Worm (Caenorhabditis elegans) whole organism, L4 larva: Measurements from ENCODE around the gene gfat-1.

Experiments used
- F49E8.2 ChIP-seq: sonication (generic microtip); optimal IDR thresholded peaks from 2 replicates; lab custom pipeline; 2016; ENCODE audit warnings: missing compliant biosample characterization, mild to moderate bottlenecking, missing genetic modification characterization, borderline replicate concordance
- ceh-20 ChIP-seq: fragments of 200-800 bp; sonication (Bioruptor generic); IDR thresholded peaks from 2 replicates; pipeline ENCODE4 v1.3.6; 2022; ENCODE audit warnings: missing genetic modification reagents, missing genetic modification characterization, missing compliant biosample characterization
- ceh-82 ChIP-seq: sonication (generic microtip); optimal IDR thresholded peaks from 2 replicates; lab custom pipeline; 2017; ENCODE audit warnings: missing biosample characterization, missing genetic modification characterization
- dpl-1 ChIP-seq: fragments of 150-350 bp; optimal IDR thresholded peaks from 2 replicates; lab custom pipeline; 2014; ENCODE audit warnings: missing biosample characterization, missing genetic modification reagents, missing genetic modification characterization
- fos-1 ChIP-seq: fragments of 150-350 bp; optimal IDR thresholded peaks from 2 replicates; lab custom pipeline; 2014; ENCODE audit warnings: missing biosample characterization, missing genetic modification characterization
- mep-1 ChIP-seq: fragments of 150-350 bp; sonication (generic microtip); optimal IDR thresholded peaks from 3 replicates; lab custom pipeline; 2014; ENCODE audit warnings: missing biosample characterization, missing genetic modification characterization
- nhr-10 ChIP-seq: fragments of 150-350 bp; optimal IDR thresholded peaks from 2 replicates; lab custom pipeline; 2014; ENCODE audit warnings: missing biosample characterization, missing genetic modification characterization
- nhr-111 ChIP-seq: fragments of 200-800 bp; sonication (Bioruptor generic); optimal IDR thresholded peaks from 2 replicates; lab custom pipeline; 2018; ENCODE audit warnings: mild to moderate bottlenecking, missing genetic modification characterization, missing compliant biosample characterization
- nhr-25 ChIP-seq: sonication (generic microtip); optimal IDR thresholded peaks from 2 replicates; lab custom pipeline; 2017; ENCODE audit warnings: missing genetic modification characterization, mild to moderate bottlenecking, missing compliant biosample characterization, antibody characterized with exemption, moderate library complexity, borderline replicate concordance; ENCODE audit not compliant: insufficient read depth
- vab-7 ChIP-seq: fragments of 200-800 bp; sonication (Bioruptor generic); IDR thresholded peaks from 2 replicates; pipeline ENCODE4 v1.3.6; 2022; ENCODE audit warnings: missing genetic modification reagents, missing genetic modification characterization, missing compliant biosample characterization
- zag-1 ChIP-seq: fragments of 150-350 bp; optimal IDR thresholded peaks from 2 replicates; lab custom pipeline; 2014; ENCODE audit warnings: missing biosample characterization, missing genetic modification characterization
- ztf-7 ChIP-seq: fragments of 150-350 bp; optimal IDR thresholded peaks from 2 replicates; lab custom pipeline; 2014; ENCODE audit warnings: missing biosample characterization, missing genetic modification characterization

DNA sequence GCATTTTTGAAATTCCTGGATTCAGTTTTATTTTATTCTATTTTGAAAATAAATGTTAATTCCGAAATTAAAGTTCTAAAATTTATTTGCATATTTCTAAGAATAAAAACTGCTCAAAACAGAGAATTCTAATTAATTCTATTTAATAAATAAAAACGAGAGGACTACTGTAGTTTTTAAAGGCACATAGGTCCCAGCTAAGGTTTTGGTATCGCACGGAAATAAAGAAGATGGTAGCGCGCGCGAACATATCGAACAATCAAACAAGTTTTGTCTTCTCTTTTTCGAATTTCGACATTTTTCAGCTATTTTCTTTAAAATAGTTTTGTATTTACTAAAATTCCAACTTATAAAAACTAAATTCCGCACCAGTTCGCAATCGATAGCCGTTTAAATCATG lies 17.4 kb downstream of the gfat-1 start:
- TF ChIP-seq fos-1 (no peak), nhr-111 (GFP tag; lab: Kevin White, UChicago) (no peak), nhr-25 (tag; lab: Kevin White, UChicago) (no peak), vab-7 (GFP tag; lab: Robert Waterston, UW) (no peak), dpl-1 (GFP tag; lab: Kevin White, UChicago) (no peak), mep-1 (tag; lab: Kevin White, UChicago) (no peak), nhr-10 (tag; lab: Kevin White, UChicago) (no peak), ztf-7 (tag; lab: Kevin White, UChicago) (no peak), ceh-20 (no peak), zag-1 (tag; lab: Kevin White, UChicago) (no peak), F49E8.2 (tag; lab: Kevin White, UChicago) (peak; percentile 56), ceh-82 (no peak)
